Worm (Caenorhabditis elegans): ENCODE results near the gene ZK1307.3.

Gene ZK1307.3

ce11 chrII:9656210-9656755 is 3.5 kb upstream of the ZK1307.3 start, which contains the start of gene gstk-1:
Gene gstk-1, plus strand, starts transcription at chrII:9656705.
- TF ChIP-seq nhr-43 (tag; optimal IDR thresholded peaks at IDR 0.05; ENCODE audit: poor library complexity, severe bottlenecking) (peak; percentile 41), daf-12 (tag; optimal IDR thresholded peaks at IDR 0.05) (no peak), ceh-28 (tag; optimal IDR thresholded peaks at IDR 0.05) (no peak), nfya-1 (tag; optimal IDR thresholded peaks at IDR 0.05; ENCODE audit: insufficient read depth) (no peak), ztf-11 (tag; optimal IDR thresholded peaks at IDR 0.05) (no peak), nhr-237 (tag; optimal IDR thresholded peaks at IDR 0.05) (no peak), fkh-10 (GFP tag; optimal IDR thresholded peaks at IDR 0.05) (no peak), snpc-4 (tag; optimal IDR thresholded peaks at IDR 0.05) (no peak), nhr-23 (tag; optimal IDR thresholded peaks at IDR 0.05) (peak; percentile 44), pqm-1 (tag; optimal IDR thresholded peaks at IDR 0.05) (peak; percentile 74), lin-15B (tag; optimal IDR thresholded peaks at IDR 0.05) (no peak), mml-1 (tag; optimal IDR thresholded peaks at IDR 0.05) (no peak), ztf-4 (tag; optimal IDR thresholded peaks at IDR 0.05) (no peak), pha-4 (tag; optimal IDR thresholded peaks at IDR 0.05) (peak; percentile 47), nhr-76 (tag; optimal IDR thresholded peaks at IDR 0.05) (no peak), lsy-12 (tag; optimal IDR thresholded peaks at IDR 0.05) (peak; percentile 11), elt-2 (tag; optimal IDR thresholded peaks at IDR 0.05) (peak; percentile 87)

ce11 chrII:9655530-9656139 is 2.8 kb upstream of the ZK1307.3 start, which contains the start of gene ZK1307.1:
Gene ZK1307.1, minus strand, starts transcription at chrII:9655580.
- TF ChIP-seq nfya-1 (tag; optimal IDR thresholded peaks at IDR 0.05; ENCODE audit: insufficient read depth) (no peak), nhr-67 (tag; optimal IDR thresholded peaks at IDR 0.05) (no peak), skn-1 (tag; optimal IDR thresholded peaks at IDR 0.05) (no peak), elt-2 (tag; optimal IDR thresholded peaks at IDR 0.05) (peak; percentile 17), egl-27 (tag; optimal IDR thresholded peaks at IDR 0.05) (no peak), ztf-4 (tag; optimal IDR thresholded peaks at IDR 0.05) (no peak), ceh-82 (tag; optimal IDR thresholded peaks at IDR 0.05) (no peak), unc-62 (GFP tag; optimal IDR thresholded peaks at IDR 0.05) (no peak), nhr-25 (tag; optimal IDR thresholded peaks at IDR 0.05) (no peak), pqm-1 (tag; optimal IDR thresholded peaks at IDR 0.05) (peak; percentile 13), ama-1 (optimal IDR thresholded peaks at IDR 0.05) (no peak), jun-1 (tag; optimal IDR thresholded peaks at IDR 0.05) (no peak), R02D3.7 (tag; optimal IDR thresholded peaks at IDR 0.05) (no peak), lin-39 (tag; optimal IDR thresholded peaks at IDR 0.05) (no peak)

- no peak for TF ChIP-seq fos-1 (tag; optimal IDR thresholded peaks at IDR 0.05)
- TF ChIP-seq lin-39 (tag; optimal IDR thresholded peaks at IDR 0.05), result no peak
- no peak for TF ChIP-seq nhr-76 (tag; optimal IDR thresholded peaks at IDR 0.05)
Observed at ce11 chrII:9653679-9654078, 860 bp upstream of the ZK1307.3 start, which contains the start of gene ZK1307.2. Gene ZK1307.2, minus strand, starts transcription at chrII:9653952.

- TF ChIP-seq mdl-1 (tag; optimal IDR thresholded peaks at IDR 0.05), result no peak
- TF ChIP-seq fkh-2 (tag; optimal IDR thresholded peaks at IDR 0.05), result no peak
Observed at ce11 chrII:9651700-9652099, 1.1 kb downstream of the ZK1307.3 start, which contains the start of gene ZK1307.4. Gene ZK1307.4, minus strand, starts transcription at chrII:9651800.

ce11 chrII:9649191-9649590 is 3.6 kb downstream of the ZK1307.3 start, which contains the start of gene ZK1307.9:
Gene ZK1307.9, plus strand, starts transcription at chrII:9649491.
- no peak for TF ChIP-seq fkh-2 (tag; optimal IDR thresholded peaks at IDR 0.05)
- no peak for TF ChIP-seq nhr-77 (tag; optimal IDR thresholded peaks at IDR 0.05)
- no peak for TF ChIP-seq hmg-11 (tag; optimal IDR thresholded peaks at IDR 0.05)
- no peak for TF ChIP-seq ceh-16 (tag; optimal IDR thresholded peaks at IDR 0.05)
- no peak for TF ChIP-seq unc-62 (GFP tag; optimal IDR thresholded peaks at IDR 0.05)
- no peak for TF ChIP-seq aly-2 (tag; optimal IDR thresholded peaks at IDR 0.05)
- no peak for TF ChIP-seq nhr-25 (tag; optimal IDR thresholded peaks at IDR 0.05)
- TF ChIP-seq ama-1 (optimal IDR thresholded peaks at IDR 0.05), result no peak
- TF ChIP-seq ZK546.5 (tag; optimal IDR thresholded peaks at IDR 0.05), result no peak
- TF ChIP-seq fos-1 (tag; optimal IDR thresholded peaks at IDR 0.05), result no peak
- no peak for TF ChIP-seq ztf-4 (tag; optimal IDR thresholded peaks at IDR 0.05)
- TF ChIP-seq lin-15B (tag; optimal IDR thresholded peaks at IDR 0.05), result no peak
- no peak for TF ChIP-seq zag-1 (tag; optimal IDR thresholded peaks at IDR 0.05)
- no peak for TF ChIP-seq nfya-1 (tag; optimal IDR thresholded peaks at IDR 0.05; ENCODE audit: insufficient read depth)
- TF ChIP-seq fkh-10 (GFP tag; optimal IDR thresholded peaks at IDR 0.05), result no peak
- no peak for TF ChIP-seq mml-1 (tag; optimal IDR thresholded peaks at IDR 0.05)
